Worm (Caenorhabditis elegans) whole organism, L3 larva: ENCODE results near the gene phf-31.

Experiments
- ZK546.5 ChIP-seq: sonication (generic microtip); optimal IDR thresholded peaks from 2 replicates; lab custom pipeline; 2017; ENCODE audit warnings: missing biosample characterization, missing genetic modification characterization
- aly-2 ChIP-seq: fragments of 150-350 bp; optimal IDR thresholded peaks from 2 replicates; lab custom pipeline; 2014; ENCODE audit warnings: missing biosample characterization, missing genetic modification characterization
- ama-1 ChIP-seq: fragments of 150-350 bp; optimal IDR thresholded peaks from 2 replicates; lab custom pipeline; 2018
- ceh-16 ChIP-seq: sonication (generic microtip); optimal IDR thresholded peaks from 2 replicates; lab custom pipeline; 2017; ENCODE audit warnings: missing biosample characterization, missing genetic modification characterization
- ceh-28 ChIP-seq: fragments of 150-350 bp; optimal IDR thresholded peaks from 2 replicates; lab custom pipeline; 2014; ENCODE audit warnings: missing biosample characterization, missing genetic modification reagents, missing genetic modification characterization
- ceh-82 ChIP-seq: fragments of 150-350 bp; optimal IDR thresholded peaks from 2 replicates; lab custom pipeline; 2014; ENCODE audit warnings: missing biosample characterization, missing genetic modification characterization
- daf-12 ChIP-seq: fragments of 150-350 bp; optimal IDR thresholded peaks from 2 replicates; lab custom pipeline; 2014; ENCODE audit warnings: missing biosample characterization, missing genetic modification reagents, missing genetic modification characterization
- egl-27 ChIP-seq: sonication (generic microtip); optimal IDR thresholded peaks from 4 replicates; lab custom pipeline; 2017; ENCODE audit warnings: missing biosample characterization, missing genetic modification reagents, missing genetic modification characterization
- egl-5 ChIP-seq: fragments of 150-350 bp; optimal IDR thresholded peaks from 2 replicates; lab custom pipeline; 2017; ENCODE audit warnings: missing biosample characterization, missing genetic modification reagents, missing genetic modification characterization, inconsistent platforms
- elt-1 ChIP-seq: fragments of 150-350 bp; optimal IDR thresholded peaks from 2 replicates; lab custom pipeline; 2014; ENCODE audit warnings: missing biosample characterization, missing genetic modification characterization
- elt-2 ChIP-seq: sonication (generic microtip); optimal IDR thresholded peaks from 2 replicates; lab custom pipeline; 2016; ENCODE audit warnings: missing genetic modification reagents, mild to moderate bottlenecking, missing genetic modification characterization, missing compliant biosample characterization
- elt-3 ChIP-seq, 3 experiments: fragments of 150-350 bp in 1 of 3; sonication (generic microtip) in 2 of 3; optimal IDR thresholded peaks; 2 replicates in 2 of 3; 4 replicates in 1 of 3; lab custom pipeline; 2014 to 2017; ENCODE audit warnings: missing biosample characterization in 3 of 3, missing genetic modification characterization in 3 of 3
- fkh-10 ChIP-seq: sonication (generic microtip); optimal IDR thresholded peaks from 2 replicates; lab custom pipeline; 2017; ENCODE audit warnings: missing biosample characterization, missing genetic modification reagents, missing genetic modification characterization
- hmg-11 ChIP-seq: sonication (generic microtip); optimal IDR thresholded peaks from 2 replicates; lab custom pipeline; 2016; ENCODE audit warnings: missing genetic modification characterization, missing compliant biosample characterization
- jun-1 ChIP-seq: fragments of 150-350 bp; optimal IDR thresholded peaks from 2 replicates; lab custom pipeline; 2014; ENCODE audit warnings: missing biosample characterization, missing genetic modification reagents, missing genetic modification characterization
- lin-15B ChIP-seq: fragments of 150-350 bp; optimal IDR thresholded peaks from 2 replicates; lab custom pipeline; 2014; ENCODE audit warnings: missing biosample characterization, missing genetic modification characterization
- lin-39 ChIP-seq: fragments of 150-350 bp; optimal IDR thresholded peaks from 2 replicates; lab custom pipeline; 2018; ENCODE audit warnings: missing biosample characterization, missing genetic modification reagents, missing genetic modification characterization
- lsy-12 ChIP-seq: sonication (generic microtip); optimal IDR thresholded peaks from 2 replicates; lab custom pipeline; 2016; ENCODE audit warnings: mild to moderate bottlenecking, missing genetic modification characterization, missing compliant biosample characterization
- mdl-1 ChIP-seq: fragments of 150-350 bp; optimal IDR thresholded peaks from 2 replicates; lab custom pipeline; 2014; ENCODE audit warnings: missing biosample characterization, missing genetic modification characterization
- nfya-1 ChIP-seq: sonication (generic microtip); optimal IDR thresholded peaks from 2 replicates; lab custom pipeline; 2017; ENCODE audit warnings: missing genetic modification characterization, mild to moderate bottlenecking, missing compliant biosample characterization, antibody characterized with exemption, moderate library complexity; ENCODE audit not compliant: insufficient read depth
- nhr-12 ChIP-seq: fragments of 150-350 bp; optimal IDR thresholded peaks from 2 replicates; lab custom pipeline; 2014; ENCODE audit warnings: missing biosample characterization, missing genetic modification characterization
- nhr-23 ChIP-seq: fragments of 150-350 bp; optimal IDR thresholded peaks from 2 replicates; lab custom pipeline; 2014; ENCODE audit warnings: missing biosample characterization, missing genetic modification reagents, missing genetic modification characterization
- nhr-237 ChIP-seq: fragments of 150-350 bp; optimal IDR thresholded peaks from 2 replicates; lab custom pipeline; 2014; ENCODE audit warnings: missing biosample characterization, missing genetic modification characterization
- nhr-25 ChIP-seq: sonication (generic microtip); optimal IDR thresholded peaks from 2 replicates; lab custom pipeline; 2017; ENCODE audit warnings: missing biosample characterization, missing genetic modification characterization
- nhr-28 ChIP-seq: fragments of 150-350 bp; optimal IDR thresholded peaks from 2 replicates; lab custom pipeline; 2014; ENCODE audit warnings: missing biosample characterization, missing genetic modification characterization
- nhr-43 ChIP-seq: sonication (generic microtip); optimal IDR thresholded peaks from 2 replicates; lab custom pipeline; 2016; ENCODE audit warnings: mild to moderate bottlenecking, missing genetic modification characterization, missing compliant biosample characterization; ENCODE audit not compliant: poor library complexity, severe bottlenecking
- nhr-67 ChIP-seq: fragments of 150-350 bp; optimal IDR thresholded peaks from 2 replicates; lab custom pipeline; 2014; ENCODE audit warnings: missing biosample characterization, missing genetic modification characterization
- nhr-76 ChIP-seq: fragments of 150-350 bp; sonication (generic microtip); optimal IDR thresholded peaks from 5 replicates; lab custom pipeline; 2014; ENCODE audit warnings: missing biosample characterization, missing genetic modification characterization
- nhr-77 ChIP-seq: fragments of 150-350 bp; optimal IDR thresholded peaks from 2 replicates; lab custom pipeline; 2014; ENCODE audit warnings: missing biosample characterization, missing genetic modification characterization
- pha-4 ChIP-seq: fragments of 150-350 bp; optimal IDR thresholded peaks from 2 replicates; lab custom pipeline; 2014; ENCODE audit warnings: missing biosample characterization, missing genetic modification reagents, missing genetic modification characterization
- pqm-1 ChIP-seq: fragments of 150-350 bp; optimal IDR thresholded peaks from 2 replicates; lab custom pipeline; 2017; ENCODE audit warnings: missing biosample characterization, missing genetic modification characterization, inconsistent platforms
- sea-2 ChIP-seq: fragments of 150-350 bp; sonication (generic microtip); optimal IDR thresholded peaks from 4 replicates; lab custom pipeline; 2014; ENCODE audit warnings: missing biosample characterization, missing genetic modification reagents, missing genetic modification characterization
- skn-1 ChIP-seq: fragments of 150-350 bp; optimal IDR thresholded peaks from 2 replicates; lab custom pipeline; 2014; ENCODE audit warnings: missing biosample characterization, missing genetic modification characterization
- tbx-2 ChIP-seq: sonication (generic microtip); optimal IDR thresholded peaks from 2 replicates; lab custom pipeline; 2016; ENCODE audit warnings: mild to moderate bottlenecking, missing genetic modification characterization, missing compliant biosample characterization
- unc-62 ChIP-seq: fragments of 150-350 bp; sonication (generic microtip); optimal IDR thresholded peaks from 4 replicates; lab custom pipeline; 2014; ENCODE audit warnings: missing biosample characterization, missing genetic modification reagents, missing genetic modification characterization
- zag-1 ChIP-seq: fragments of 150-350 bp; optimal IDR thresholded peaks from 2 replicates; lab custom pipeline; 2014; ENCODE audit warnings: missing biosample characterization, missing genetic modification characterization

The phf-31 gene

DNA sequence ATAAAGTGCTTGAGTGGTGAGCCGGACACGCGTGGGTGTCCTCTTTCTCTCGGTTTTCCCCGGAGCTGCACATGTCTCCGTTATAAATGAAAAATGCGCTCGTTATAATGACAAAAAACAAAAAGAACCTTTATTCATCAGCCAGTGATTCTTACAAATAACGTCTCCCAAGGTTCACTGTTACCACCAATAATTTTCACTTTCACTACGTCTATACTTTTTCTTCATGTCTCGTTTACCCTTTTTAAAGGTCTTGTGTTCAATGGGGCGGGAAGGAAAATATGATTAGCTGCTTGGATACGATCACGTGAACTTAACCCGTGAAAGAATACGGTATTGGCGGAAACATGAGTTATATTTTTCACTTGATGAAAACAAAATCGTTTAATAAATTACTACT is 6.5 kb downstream of the phf-31 start:
- TF ChIP-seq fkh-10 (GFP tag; lab: Kevin White, UChicago): no peak
- TF ChIP-seq ama-1 (lab: Kevin White, UChicago): peak; percentile 72
- TF ChIP-seq nhr-43: no peak
- TF ChIP-seq mdl-1: no peak
- TF ChIP-seq nhr-76 (tag; lab: Kevin White, UChicago): no peak
- peak; percentile 75 for TF ChIP-seq nhr-25 (tag; lab: Kevin White, UChicago)
- no peak for TF ChIP-seq aly-2
- TF ChIP-seq nfya-1 (tag; lab: Kevin White, UChicago): peak; percentile 52
- TF ChIP-seq lsy-12 (tag; lab: Kevin White, UChicago): peak; percentile 64
- no peak for TF ChIP-seq ceh-82 (tag; lab: Kevin White, UChicago)
- TF ChIP-seq nhr-67 (tag; lab: Kevin White, UChicago): no peak
- no peak for TF ChIP-seq nhr-12 (tag; lab: Kevin White, UChicago)
- TF ChIP-seq nhr-77 (tag; lab: Kevin White, UChicago): no peak
- TF ChIP-seq daf-12 (tag; lab: Kevin White, UChicago): no peak
- peak; percentile 22 for TF ChIP-seq nhr-23
- TF ChIP-seq elt-3 (tag; optimal IDR thresholded peaks at IDR 0.05; lab: Kevin White, UChicago): peak in 1 of 3 experiments; percentile 32

- TF ChIP-seq pha-4 (tag; lab: Kevin White, UChicago) (peak; percentile 64), nhr-25 (tag; lab: Kevin White, UChicago) (peak; percentile 7), zag-1 (no peak), lsy-12 (tag; lab: Kevin White, UChicago) (peak; percentile 40), nhr-76 (tag; lab: Kevin White, UChicago) (no peak), nfya-1 (tag; lab: Kevin White, UChicago) (no peak), ceh-82 (tag; lab: Kevin White, UChicago) (no peak)
These were observed 7.9 kb downstream of the phf-31 start for ce11 chrX:10689729-10690128.

DNA sequence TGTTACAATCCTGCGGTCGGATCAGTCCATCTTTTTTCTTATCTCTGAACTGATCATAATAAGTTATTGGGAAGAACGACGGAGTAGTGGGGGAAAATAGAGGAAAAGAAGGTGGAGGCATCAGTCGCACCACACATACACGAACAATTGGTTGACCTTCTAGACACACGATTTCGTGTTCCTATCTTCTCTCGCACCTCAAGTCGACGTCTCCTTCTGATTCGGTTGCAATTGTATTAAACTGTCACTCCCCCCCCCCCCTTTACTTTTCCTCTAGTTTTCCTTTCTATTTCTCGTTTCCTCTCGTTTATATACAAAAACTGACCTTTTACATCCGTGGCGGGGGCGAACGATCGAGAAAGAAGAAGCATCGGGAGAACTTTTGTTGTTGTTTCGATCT is 9.4 kb downstream of the phf-31 start:
- TF ChIP-seq ceh-28 (tag; lab: Kevin White, UChicago): no peak
- TF ChIP-seq egl-5 (tag; lab: Kevin White, UChicago): no peak
- TF ChIP-seq nhr-43: peak; percentile 49
- TF ChIP-seq lsy-12 (tag; lab: Kevin White, UChicago): peak; percentile 72
- TF ChIP-seq skn-1 (tag; lab: Kevin White, UChicago): no peak
- TF ChIP-seq egl-27 (tag; lab: Kevin White, UChicago): no peak
- peak; percentile 60 for TF ChIP-seq nhr-23
- TF ChIP-seq ceh-16 (tag; lab: Kevin White, UChicago): no peak
- no peak for TF ChIP-seq mdl-1
- no peak for TF ChIP-seq nhr-12 (tag; lab: Kevin White, UChicago)
- TF ChIP-seq unc-62 (GFP tag; lab: Kevin White, UChicago): no peak
- no peak for TF ChIP-seq tbx-2 (tag; lab: Kevin White, UChicago)
- TF ChIP-seq pqm-1 (tag; lab: Kevin White, UChicago): no peak
- TF ChIP-seq elt-2 (tag; lab: Kevin White, UChicago): no peak
- TF ChIP-seq ZK546.5 (tag; lab: Kevin White, UChicago): no peak
- peak; percentile 89 for TF ChIP-seq nhr-25 (tag; lab: Kevin White, UChicago)
- no peak for TF ChIP-seq ceh-82 (tag; lab: Kevin White, UChicago)

ce11 chrX:10691643-10692042 is 9.8 kb downstream of the phf-31 start, which contains the start of gene yap-1:
TSS of gene yap-1 (plus strand) at chrX:10691943.
- TF ChIP-seq pha-4 (tag; lab: Kevin White, UChicago) (no peak), lin-39 (tag; lab: Kevin White, UChicago) (no peak), elt-2 (tag; lab: Kevin White, UChicago) (no peak)

DNA sequence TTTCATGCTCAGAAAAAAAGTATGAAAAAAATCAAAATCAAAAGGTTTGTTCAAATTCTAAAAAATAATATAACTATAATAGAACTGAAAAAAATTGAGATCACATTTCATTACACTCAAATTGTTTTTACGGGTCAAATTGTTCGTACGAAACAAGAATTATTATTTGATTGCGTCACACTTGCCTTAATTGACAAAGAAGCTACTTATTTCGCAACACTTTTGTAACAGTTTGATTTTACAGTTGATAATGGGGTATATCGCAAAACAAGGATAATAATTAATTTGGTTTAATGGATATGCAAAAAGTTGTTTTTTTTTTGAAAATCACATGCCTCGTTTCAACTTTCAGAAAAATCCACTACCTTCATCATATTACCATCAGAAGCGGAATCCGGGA is 10.3 kb downstream of the phf-31 start:
- no peak for TF ChIP-seq nhr-23
- no peak for TF ChIP-seq ceh-82 (tag; lab: Kevin White, UChicago)
- no peak for TF ChIP-seq hmg-11 (tag; lab: Kevin White, UChicago)
- TF ChIP-seq sea-2 (GFP tag; lab: Kevin White, UChicago): no peak
- TF ChIP-seq nhr-28: no peak
- no peak for TF ChIP-seq daf-12 (tag; lab: Kevin White, UChicago)
- TF ChIP-seq lin-15B: no peak
- TF ChIP-seq unc-62 (GFP tag; lab: Kevin White, UChicago): no peak
- no peak for TF ChIP-seq jun-1 (tag; lab: Kevin White, UChicago)
- no peak for TF ChIP-seq aly-2
- TF ChIP-seq lin-39 (tag; lab: Kevin White, UChicago): no peak
- TF ChIP-seq elt-1 (tag; lab: Kevin White, UChicago): no peak
- no peak for TF ChIP-seq nhr-237 (tag; lab: Kevin White, UChicago)
- TF ChIP-seq, all 47 proteins: peak for 0
